Fruit fly (Drosophila melanogaster): Measurements from ENCODE around the gene CG6793.

CG6793 gene

DNA sequence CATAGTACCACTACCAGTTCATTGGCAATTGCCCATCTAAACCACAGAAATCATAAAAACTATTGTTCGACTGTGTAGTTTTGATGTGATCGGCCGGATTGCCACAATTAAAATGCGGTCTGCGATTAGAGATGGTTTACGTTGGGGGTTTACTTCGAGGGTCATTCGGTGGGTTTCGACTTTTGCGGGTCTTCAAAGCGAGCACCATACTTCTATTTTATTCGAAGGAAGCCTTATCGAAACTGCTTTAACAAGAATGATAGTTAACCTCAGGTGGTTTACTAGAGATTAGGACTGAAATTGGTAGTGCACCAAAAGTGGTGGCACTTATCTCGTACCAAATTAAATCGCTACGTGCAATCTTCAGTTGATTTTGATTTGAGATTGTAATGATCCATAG is 35.8 kb downstream of the CG6793 start:
- TF ChIP-seq kay (GFP tag; ENCODE audit: borderline replicate concordance) (peak; percentile 27), CG5204 (GFP tag; optimal IDR thresholded peaks at IDR 0.05) (no peak)

DNA sequence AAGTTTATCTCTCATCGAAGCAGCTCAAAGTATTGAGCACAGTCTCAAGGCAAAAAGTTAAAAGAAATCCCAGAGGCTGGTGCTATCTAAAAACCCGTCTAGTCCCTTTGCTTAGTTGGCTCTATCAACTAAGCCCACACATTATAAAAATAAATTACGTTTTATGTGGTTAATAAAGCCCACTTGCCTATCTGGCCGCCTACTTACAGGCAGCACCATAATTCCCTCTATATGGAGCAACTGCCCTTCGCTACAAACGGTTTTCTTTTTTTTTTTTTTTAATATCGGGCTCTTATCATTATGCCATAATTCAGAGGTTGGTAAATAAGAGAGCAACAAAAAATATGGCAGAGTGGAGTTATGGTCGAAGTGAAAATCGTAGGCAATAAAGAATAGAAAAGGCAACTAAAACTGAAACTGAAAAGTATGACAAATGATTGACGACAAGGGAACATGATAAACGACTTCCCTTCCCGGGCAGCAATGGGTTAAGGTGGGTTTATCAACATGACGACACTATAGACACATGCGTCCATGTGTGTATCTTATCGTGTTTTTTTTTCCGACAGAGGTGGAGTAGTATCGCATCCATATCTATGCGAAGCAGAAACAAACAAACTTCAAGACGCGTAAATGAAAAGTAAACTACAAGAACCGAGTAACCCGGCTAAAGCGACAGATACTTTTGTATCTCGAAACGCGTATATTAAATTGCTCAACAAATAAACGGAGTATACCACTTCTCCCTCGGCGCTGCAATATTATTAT is 36.5 kb downstream of the CG6793 start:
- TF ChIP-seq CG5204 (GFP tag; optimal IDR thresholded peaks at IDR 0.05) (peak; percentile 37), kay (GFP tag; ENCODE audit: borderline replicate concordance) (no peak), CG7045 (GFP tag; optimal IDR thresholded peaks at IDR 0.05) (peak; percentile 29), Mnt (GFP tag; optimal IDR thresholded peaks at IDR 0.05) (peak; percentile 14), CG7101 (tag; optimal IDR thresholded peaks at IDR 0.05) (peak; percentile 4), Crg-1 (GFP tag; optimal IDR thresholded peaks at IDR 0.05) (no peak), CG33017 (tag; optimal IDR thresholded peaks at IDR 0.05) (peak; percentile 63), toe (GFP tag; optimal IDR thresholded peaks at IDR 0.05) (peak; percentile 6), cic (GFP tag; optimal IDR thresholded peaks at IDR 0.05) (peak; percentile 11)

DNA sequence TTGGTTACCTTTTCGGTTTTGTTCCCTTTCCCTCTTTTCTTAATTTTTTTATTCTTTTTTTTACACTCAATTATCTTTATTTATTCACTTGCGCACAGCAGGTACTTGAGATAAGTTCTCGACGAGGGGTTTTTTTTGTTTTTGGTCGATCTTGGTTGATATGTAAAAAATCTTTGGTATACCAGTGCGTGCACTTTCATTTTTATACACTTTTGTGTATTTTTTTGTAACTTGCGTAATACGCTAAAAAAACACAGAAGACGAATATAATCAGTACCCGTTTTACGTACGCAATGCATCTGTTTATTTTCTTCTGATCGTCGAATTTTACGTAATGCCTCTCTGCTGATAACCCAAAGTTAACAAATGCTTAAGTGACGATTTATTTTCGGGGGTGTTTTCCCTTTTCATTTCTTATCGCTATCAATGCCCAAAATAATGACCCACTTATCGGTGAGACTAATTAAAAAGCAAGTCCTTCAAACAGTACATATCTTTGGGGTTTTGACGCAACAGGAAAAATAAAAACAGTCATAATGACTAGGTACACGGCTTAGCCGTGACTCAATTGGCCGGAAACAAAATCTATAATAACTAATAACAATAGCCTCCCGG is 37.2 kb downstream of the CG6793 start:
- TF ChIP-seq CG14711 (tag; optimal IDR thresholded peaks at IDR 0.05): no peak
- no peak for TF ChIP-seq pad (GFP tag; optimal IDR thresholded peaks at IDR 0.05)
- no peak for TF ChIP-seq Hr96 (GFP tag; optimal IDR thresholded peaks at IDR 0.05)
- no peak for TF ChIP-seq tj (GFP tag; optimal IDR thresholded peaks at IDR 0.05)
- no peak for TF ChIP-seq bab1 (GFP tag; optimal IDR thresholded peaks at IDR 0.05)

DNA sequence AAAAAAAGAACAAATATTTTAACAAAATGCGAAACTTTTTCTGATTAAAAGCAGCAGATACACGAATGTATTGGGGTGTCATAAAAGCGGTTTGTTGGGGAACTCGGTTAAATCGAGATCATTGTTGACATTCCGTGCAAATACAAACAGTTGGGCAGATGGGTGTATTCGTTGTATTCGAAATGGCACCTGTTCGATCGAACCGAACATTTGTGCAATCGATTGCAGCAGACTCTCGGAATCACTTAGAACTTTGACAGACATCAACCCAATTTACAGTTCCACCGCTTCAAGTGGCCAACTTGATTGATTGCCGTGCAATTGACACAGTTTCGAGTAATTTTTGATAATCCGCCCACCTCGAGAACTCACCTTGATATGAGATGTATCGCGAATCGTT is 38.2 kb downstream of the CG6793 start:
- TF ChIP-seq Crg-1 (GFP tag; optimal IDR thresholded peaks at IDR 0.05): no peak
- no peak for TF ChIP-seq Mnt (GFP tag; optimal IDR thresholded peaks at IDR 0.05)
- no peak for TF ChIP-seq Clk (GFP tag; optimal IDR thresholded peaks at IDR 0.05)
- no peak for TF ChIP-seq CG33017 (tag; optimal IDR thresholded peaks at IDR 0.05)

DNA sequence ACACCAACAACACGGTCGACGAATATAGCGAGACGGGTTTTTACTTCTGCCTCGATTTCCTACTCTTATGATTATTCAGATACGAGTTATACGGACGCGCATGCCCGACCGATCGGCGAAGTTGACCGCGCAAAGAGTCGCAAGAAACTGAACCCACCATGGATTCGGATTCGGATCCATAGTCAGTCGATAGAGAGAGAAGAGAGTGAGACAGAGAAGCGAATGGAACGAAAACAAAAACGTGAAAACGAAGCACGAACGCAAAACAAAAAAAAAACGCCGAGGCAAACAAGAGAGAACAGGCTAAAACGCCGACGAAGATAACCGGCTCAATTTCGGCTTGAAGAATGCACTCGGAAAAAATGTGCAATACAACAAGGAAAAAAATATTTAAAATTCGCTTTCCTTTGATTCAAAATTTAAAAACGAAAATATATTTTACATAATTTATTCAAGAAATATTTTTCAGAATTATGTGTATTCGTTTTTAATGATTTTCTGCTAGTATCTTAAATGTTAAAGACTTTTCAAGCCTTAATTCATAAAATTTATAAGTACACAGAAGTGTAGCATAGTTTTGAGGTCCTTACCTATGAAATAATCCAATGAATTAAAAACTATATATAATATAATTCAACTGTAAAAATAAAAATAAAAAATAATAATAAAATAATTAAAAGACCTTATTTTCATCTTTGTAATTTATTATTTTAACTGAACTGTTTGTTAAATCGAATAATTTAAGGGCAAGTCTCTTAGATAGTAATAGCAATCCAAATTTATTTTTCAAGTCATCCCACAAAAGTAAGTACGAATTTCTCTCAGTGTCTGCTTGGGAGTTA is 39.7 kb downstream of the CG6793 start, which contains the start of gene Sema5c:
Sema5c (minus strand) TSS at position 152 of the 842 bp plus-strand sequence.
- peak; percentile 20 for TF ChIP-seq bab1 (GFP tag; optimal IDR thresholded peaks at IDR 0.05)
- no peak for TF ChIP-seq CG7101 (tag; optimal IDR thresholded peaks at IDR 0.05)
- TF ChIP-seq CG11617 (GFP tag; optimal IDR thresholded peaks at IDR 0.05): peak; percentile 59
- no peak for TF ChIP-seq ovo (GFP tag; optimal IDR thresholded peaks at IDR 0.05)
- peak; percentile 38 for TF ChIP-seq Hr96 (GFP tag; optimal IDR thresholded peaks at IDR 0.05)
- no peak for TF ChIP-seq CG1620 (GFP tag; optimal IDR thresholded peaks at IDR 0.05)
- no peak for TF ChIP-seq cnc (optimal IDR thresholded peaks at IDR 0.05)
- TF ChIP-seq toe (GFP tag; optimal IDR thresholded peaks at IDR 0.05): peak; percentile 2
- peak; percentile 77 for TF ChIP-seq tj (GFP tag; optimal IDR thresholded peaks at IDR 0.05)
- no peak for TF ChIP-seq Clk (GFP tag; optimal IDR thresholded peaks at IDR 0.05)
- TF ChIP-seq CG33017 (tag; optimal IDR thresholded peaks at IDR 0.05): no peak
- TF ChIP-seq CG12768 (GFP tag; optimal IDR thresholded peaks at IDR 0.05): peak; percentile 29
- peak; percentile 1 for TF ChIP-seq CG7045 (GFP tag; optimal IDR thresholded peaks at IDR 0.05)
- TF ChIP-seq CG14711 (tag; optimal IDR thresholded peaks at IDR 0.05): peak; percentile 3
- peak; percentile 77 for TF ChIP-seq cic (GFP tag; optimal IDR thresholded peaks at IDR 0.05)
- no peak for TF ChIP-seq pad (GFP tag; optimal IDR thresholded peaks at IDR 0.05)
- TF ChIP-seq CG5204 (GFP tag; optimal IDR thresholded peaks at IDR 0.05): peak; percentile 20
- TF ChIP-seq Crg-1 (GFP tag; optimal IDR thresholded peaks at IDR 0.05): no peak
- TF ChIP-seq kay (GFP tag; ENCODE audit: borderline replicate concordance): no peak
- peak; percentile 28 for TF ChIP-seq Mnt (GFP tag; optimal IDR thresholded peaks at IDR 0.05)

DNA sequence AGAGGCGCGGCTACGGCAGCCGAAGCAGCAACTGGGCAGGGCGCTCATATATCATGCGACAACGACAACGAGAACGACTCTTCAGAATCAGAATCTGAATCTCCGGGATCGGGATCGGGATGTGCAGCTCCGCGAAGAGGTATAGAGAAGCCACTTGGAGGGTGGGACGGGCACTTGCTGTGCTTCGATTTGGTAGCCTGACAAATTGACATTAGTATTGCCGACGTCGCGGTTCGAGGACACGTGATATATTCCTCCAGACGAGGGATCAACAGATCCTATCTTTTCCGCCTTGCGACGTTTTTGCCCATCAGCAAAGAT is 40.3 kb downstream of the CG6793 start:
- no peak for TF ChIP-seq bab1 (GFP tag; optimal IDR thresholded peaks at IDR 0.05)
- TF ChIP-seq CG7045 (GFP tag; optimal IDR thresholded peaks at IDR 0.05): no peak
- no peak for TF ChIP-seq kay (GFP tag; ENCODE audit: borderline replicate concordance)
- TF ChIP-seq Mnt (GFP tag; optimal IDR thresholded peaks at IDR 0.05): no peak
- no peak for TF ChIP-seq CG33017 (tag; optimal IDR thresholded peaks at IDR 0.05)
- TF ChIP-seq CG14711 (tag; optimal IDR thresholded peaks at IDR 0.05): no peak
- TF ChIP-seq CG1620 (GFP tag; optimal IDR thresholded peaks at IDR 0.05): no peak
